Worm (Caenorhabditis elegans) whole organism, young adult: ENCODE measurements around the gene spc-2.

Experiments
- B0336.3 ChIP-seq: fragments of 200-800 bp; sonication (Bioruptor generic); IDR thresholded peaks from 2 replicates; pipeline ENCODE4 v1.3.6; 2022; ENCODE audit warnings: missing genetic modification characterization, missing compliant biosample characterization
- ama-1 ChIP-seq, 3 experiments: fragments of 150-350 bp in 1 of 3; sonication (generic microtip) in 2 of 3; optimal IDR thresholded peaks; 2 replicates each; lab custom pipeline; 2014 to 2018; ENCODE audit warnings: missing biosample characterization in 2 of 3, missing genetic modification characterization in 2 of 3, missing genetic modification reagents in 2 of 3
- aptf-3 ChIP-seq: fragments of 200-800 bp; sonication (Bioruptor generic); IDR thresholded peaks from 2 replicates; pipeline ENCODE4 v1.3.6; 2022; ENCODE audit warnings: missing genetic modification characterization, missing compliant biosample characterization
- lir-1 ChIP-seq: fragments of 200-800 bp; sonication (Bioruptor generic); conservative IDR thresholded peaks from 2 replicates; pipeline ENCODE4 v1.3.6; 2022; ENCODE audit warnings: missing genetic modification reagents, missing genetic modification characterization, missing compliant biosample characterization
- nhr-80 ChIP-seq: sonication (generic microtip); optimal IDR thresholded peaks from 2 replicates; lab custom pipeline; 2016; ENCODE audit warnings: missing genetic modification characterization, missing compliant biosample characterization

- TF ChIP-seq nhr-80 (tag; lab: Kevin White, UChicago) (peak; percentile 79), lir-1 (GFP tag; lab: Robert Waterston, UW) (no peak), ama-1 (optimal IDR thresholded peaks at IDR 0.05; lab: Kevin White, UChicago) (no peak), ama-1 (GFP tag; optimal IDR thresholded peaks at IDR 0.05; lab: Kevin White, UChicago) (no peak), aptf-3 (no peak), B0336.3 (GFP tag; lab: Robert Waterston, UW) (no peak)
Measured at ce11 chrIII:8237827-8238226, 56.1 kb downstream of the spc-2 start, which contains the start of gene tsp-2.
